Fruit fly (Drosophila melanogaster) whole organism, embryonic: ENCODE data around the gene Idh3b.

Source experiments
- CG10654 ChIP-seq: fragments of 200-800 bp; sonication (Bioruptor generic); optimal IDR thresholded peaks from 2 replicates; lab custom pipeline; 2016; ENCODE audit warnings: missing biosample characterization, missing genetic modification characterization
- CG11695 ChIP-seq: fragments of 200-800 bp; sonication (Bioruptor generic); IDR thresholded peaks from 3 replicates; pipeline ENCODE4 v1.3.6; 2022; ENCODE audit warnings: missing biosample characterization, missing genetic modification characterization
- CG11696 ChIP-seq: fragments of 200-800 bp; sonication (Bioruptor generic); IDR thresholded peaks from 2 replicates; pipeline ENCODE4 v1.3.6; 2022; ENCODE audit warnings: missing biosample characterization, missing genetic modification characterization
- CG14441 ChIP-seq: fragments of 200-800 bp; sonication (Bioruptor generic); IDR thresholded peaks from 2 replicates; pipeline ENCODE4 v1.3.6; 2022; ENCODE audit warnings: missing biosample characterization, missing genetic modification characterization
- CG15073 ChIP-seq: fragments of 200-800 bp; sonication (Bioruptor generic); optimal IDR thresholded peaks from 2 replicates; lab custom pipeline; 2016; ENCODE audit warnings: missing biosample characterization, missing genetic modification characterization
- CG3281 ChIP-seq: fragments of 200-800 bp; sonication (Bioruptor generic); optimal IDR thresholded peaks from 3 replicates; lab custom pipeline; 2017; ENCODE audit warnings: missing biosample characterization, mild to moderate bottlenecking, missing genetic modification characterization
- CG34422 ChIP-seq: fragments of 200-800 bp; sonication (Bioruptor generic); IDR thresholded peaks from 3 replicates; pipeline ENCODE4 v1.3.6; 2022; ENCODE audit warnings: missing biosample characterization, missing genetic modification characterization
- CG4282 ChIP-seq: fragments of 200-800 bp; sonication (Bioruptor generic); optimal IDR thresholded peaks from 2 replicates; lab custom pipeline; 2016; ENCODE audit warnings: missing biosample characterization, missing genetic modification characterization
- CG4707 ChIP-seq: fragments of 200-800 bp; sonication (Bioruptor generic); optimal IDR thresholded peaks from 2 replicates; lab custom pipeline; 2018; ENCODE audit warnings: missing biosample characterization, mild to moderate bottlenecking, missing genetic modification characterization, moderate library complexity
- CG4730 ChIP-seq: fragments of 200-800 bp; sonication (Bioruptor generic); IDR thresholded peaks from 2 replicates; pipeline ENCODE4 v1.3.6; 2022; ENCODE audit warnings: missing biosample characterization, missing genetic modification characterization
- CG4820 ChIP-seq: fragments of 200-800 bp; sonication (Bioruptor generic); optimal IDR thresholded peaks from 3 replicates; lab custom pipeline; 2016; ENCODE audit warnings: missing biosample characterization, missing genetic modification characterization
- CG5953 ChIP-seq: fragments of 200-800 bp; sonication (Bioruptor generic); IDR thresholded peaks from 2 replicates; pipeline ENCODE4 v1.3.6; 2022; ENCODE audit warnings: missing biosample characterization, missing genetic modification characterization
- CG7745 ChIP-seq: fragments of 200-800 bp; sonication (Bioruptor generic); optimal IDR thresholded peaks from 2 replicates; lab custom pipeline; 2018; ENCODE audit warnings: missing biosample characterization, mild to moderate bottlenecking, missing genetic modification characterization, moderate library complexity
- CG8089 ChIP-seq: fragments of 200-800 bp; sonication (Bioruptor generic); optimal IDR thresholded peaks from 3 replicates; lab custom pipeline; 2016; ENCODE audit warnings: missing biosample characterization, missing genetic modification characterization
- CG8924 ChIP-seq: fragments of 200-800 bp; optimal IDR thresholded peaks from 3 replicates; lab custom pipeline; 2019; ENCODE audit warnings: missing biosample characterization, mild to moderate bottlenecking, missing genetic modification characterization, moderate library complexity
- CG9215 ChIP-seq: fragments of 200-800 bp; sonication (Bioruptor generic); IDR thresholded peaks from 2 replicates; pipeline ENCODE4 v1.3.6; 2022; ENCODE audit warnings: missing biosample characterization, missing genetic modification characterization
- CG9727 ChIP-seq: fragments of 200-800 bp; sonication (Bioruptor generic); optimal IDR thresholded peaks from 3 replicates; lab custom pipeline; 2017; ENCODE audit warnings: missing biosample characterization, mild to moderate bottlenecking, missing genetic modification characterization
- D19A ChIP-seq: fragments of 200-800 bp; optimal IDR thresholded peaks from 3 replicates; lab custom pipeline; 2019; ENCODE audit warnings: missing biosample characterization, mild to moderate bottlenecking, missing genetic modification characterization, moderate library complexity
- Fer3 ChIP-seq: fragments of 200-800 bp; sonication (Bioruptor generic); optimal IDR thresholded peaks from 2 replicates; lab custom pipeline; 2018; ENCODE audit warnings: missing biosample characterization, mild to moderate bottlenecking, missing genetic modification characterization, moderate library complexity
- GATAe ChIP-seq: fragments of 200-800 bp; sonication (Bioruptor generic); conservative IDR thresholded peaks from 2 replicates; pipeline ENCODE4 v1.3.6; 2022; ENCODE audit warnings: missing biosample characterization, missing genetic modification characterization
- H15 ChIP-seq: fragments of 200-800 bp; sonication (Bioruptor generic); IDR thresholded peaks from 3 replicates; pipeline ENCODE4 v1.3.6; 2022; ENCODE audit warnings: missing biosample characterization, missing genetic modification characterization
- HHEX ChIP-seq: fragments of 200-800 bp; sonication (Bioruptor generic); optimal IDR thresholded peaks from 3 replicates; lab custom pipeline; 2017; ENCODE audit warnings: missing biosample characterization, mild to moderate bottlenecking, missing genetic modification characterization, missing genetic modification reagents
- HLH4C ChIP-seq: fragments of 200-800 bp; sonication (Bioruptor generic); IDR thresholded peaks from 3 replicates; pipeline ENCODE4 v1.3.6; 2022; ENCODE audit warnings: missing biosample characterization, missing genetic modification characterization; ENCODE audit not compliant: partially characterized antibody
- HLHmδ ChIP-seq: fragments of 200-800 bp; sonication (Bioruptor generic); optimal IDR thresholded peaks from 2 replicates; lab custom pipeline; 2018; ENCODE audit warnings: missing biosample characterization, mild to moderate bottlenecking, missing genetic modification characterization, moderate library complexity
- Hey ChIP-seq: fragments of 200-800 bp; sonication (Bioruptor generic); optimal IDR thresholded peaks from 3 replicates; lab custom pipeline; 2018; ENCODE audit warnings: missing biosample characterization, mild to moderate bottlenecking, missing genetic modification characterization
- Hr78 ChIP-seq, 2 experiments: fragments of 200-800 bp in 1 of 2; fragments of >200 bp in 1 of 2; sonication (Bioruptor generic) in 1 of 2; optimal IDR thresholded peaks; 2 replicates each; lab custom pipeline; 2017 to 2019; ENCODE audit warnings: missing biosample characterization in 2 of 2, missing genetic modification characterization in 2 of 2, mild to moderate bottlenecking in 1 of 2, moderate library complexity in 1 of 2
- Ravus ChIP-seq: fragments of 200-800 bp; sonication (Bioruptor generic); IDR thresholded peaks from 2 replicates; pipeline ENCODE4 v1.3.6; 2022; ENCODE audit warnings: missing biosample characterization, missing genetic modification characterization
- Side ChIP-seq: fragments of 200-800 bp; sonication (Bioruptor generic); optimal IDR thresholded peaks from 2 replicates; lab custom pipeline; 2016; ENCODE audit warnings: missing biosample characterization, missing genetic modification characterization
- Vsx1 ChIP-seq: fragments of 200-800 bp; sonication (Bioruptor generic); optimal IDR thresholded peaks from 2 replicates; lab custom pipeline; 2017; ENCODE audit warnings: missing biosample characterization, mild to moderate bottlenecking, missing genetic modification characterization, missing genetic modification reagents
- ase ChIP-seq: fragments of 200-800 bp; sonication (Bioruptor generic); IDR thresholded peaks from 3 replicates; pipeline ENCODE4 v1.3.6; 2022; ENCODE audit warnings: missing biosample characterization, missing genetic modification characterization
- ato ChIP-seq: fragments of 200-800 bp; sonication (Bioruptor generic); IDR thresholded peaks from 2 replicates; pipeline ENCODE4 v1.3.6; 2022; ENCODE audit warnings: missing biosample characterization, missing genetic modification characterization; ENCODE audit not compliant: partially characterized antibody
- az2 ChIP-seq: fragments of 200-800 bp; sonication (Bioruptor generic); optimal IDR thresholded peaks from 3 replicates; lab custom pipeline; 2016; ENCODE audit warnings: missing biosample characterization, missing genetic modification characterization
- bsh ChIP-seq, 2 experiments: fragments of 200-800 bp; sonication (Bioruptor generic); optimal IDR thresholded peaks; 2 replicates each; lab custom pipeline; 2017 to 2018; ENCODE audit warnings: mild to moderate bottlenecking in 2 of 2, missing biosample characterization in 2 of 2, missing genetic modification characterization in 2 of 2, moderate library complexity in 1 of 2
- cas ChIP-seq: fragments of 200-800 bp; sonication (Bioruptor generic); IDR thresholded peaks from 2 replicates; pipeline ENCODE4 v1.3.6; 2022; ENCODE audit warnings: missing biosample characterization, missing genetic modification characterization
- chn ChIP-seq: fragments of 200-800 bp; sonication (Bioruptor generic); optimal IDR thresholded peaks from 2 replicates; lab custom pipeline; 2016; ENCODE audit warnings: missing biosample characterization, missing genetic modification characterization
- dan ChIP-seq: fragments of 200-800 bp; sonication (Bioruptor generic); IDR thresholded peaks from 2 replicates; pipeline ENCODE4 v1.3.6; 2022; ENCODE audit warnings: missing biosample characterization, missing genetic modification characterization
- emc ChIP-seq: fragments of 200-800 bp; sonication (Bioruptor generic); optimal IDR thresholded peaks from 2 replicates; lab custom pipeline; 2016; ENCODE audit warnings: missing biosample characterization, missing genetic modification characterization
- fd102C ChIP-seq: fragments of 200-800 bp; sonication (Bioruptor generic); optimal IDR thresholded peaks from 2 replicates; lab custom pipeline; 2018; ENCODE audit warnings: missing biosample characterization, mild to moderate bottlenecking, missing genetic modification characterization, moderate library complexity
- fd3F ChIP-seq: fragments of 200-800 bp; sonication (Bioruptor generic); optimal IDR thresholded peaks from 2 replicates; lab custom pipeline; 2018; ENCODE audit warnings: missing biosample characterization, mild to moderate bottlenecking, missing genetic modification characterization, moderate library complexity
- grau ChIP-seq: fragments of 200-800 bp; optimal IDR thresholded peaks from 3 replicates; lab custom pipeline; 2019; ENCODE audit warnings: missing biosample characterization, mild to moderate bottlenecking, missing genetic modification characterization, moderate library complexity
- gsb ChIP-seq: fragments of 200-800 bp; sonication (Bioruptor generic); IDR thresholded peaks from 2 replicates; pipeline ENCODE4 v1.3.6; 2022; ENCODE audit warnings: missing biosample characterization, missing genetic modification characterization
- hkb ChIP-seq, 2 experiments: fragments of 200-800 bp in 1 of 2; fragments of >200 bp in 1 of 2; sonication (Bioruptor generic) in 1 of 2; IDR thresholded peaks in 1 of 2; optimal IDR thresholded peaks in 1 of 2; 2 replicates each; pipeline versions ENCODE4 v1.3.6 to Lab custom; 2017 to 2022; ENCODE audit warnings: missing biosample characterization in 1 of 2, missing genetic modification characterization in 1 of 2
- lov ChIP-seq, 2 experiments: fragments of 200-800 bp in 1 of 2; fragments of >200 bp in 1 of 2; sonication (Bioruptor generic) in 1 of 2; IDR thresholded peaks in 1 of 2; optimal IDR thresholded peaks in 1 of 2; 2 replicates in 1 of 2; 3 replicates in 1 of 2; pipeline versions ENCODE4 v1.3.6 to Lab custom; 2017 to 2022; ENCODE audit warnings: missing biosample characterization in 1 of 2, missing genetic modification characterization in 1 of 2
- mld ChIP-seq: fragments of 200-800 bp; sonication (Bioruptor generic); IDR thresholded peaks from 3 replicates; pipeline ENCODE4 v1.3.6; 2022; ENCODE audit warnings: missing biosample characterization, missing genetic modification characterization; ENCODE audit not compliant: partially characterized antibody
- pnt ChIP-seq: fragments of 200-800 bp; sonication (Bioruptor generic); optimal IDR thresholded peaks from 3 replicates; lab custom pipeline; 2016; ENCODE audit warnings: missing biosample characterization, missing genetic modification characterization
- sisA ChIP-seq: fragments of 200-800 bp; sonication (Bioruptor generic); IDR thresholded peaks from 2 replicates; pipeline ENCODE4 v1.3.6; 2022; ENCODE audit warnings: missing biosample characterization, missing genetic modification characterization
- sob ChIP-seq: fragments of 200-800 bp; sonication (Bioruptor generic); IDR thresholded peaks from 2 replicates; pipeline ENCODE4 v1.3.6; 2022; ENCODE audit warnings: missing biosample characterization, missing genetic modification characterization
- sqz ChIP-seq: fragments of 200-800 bp; sonication (Bioruptor generic); optimal IDR thresholded peaks from 3 replicates; lab custom pipeline; 2018; ENCODE audit warnings: missing biosample characterization, mild to moderate bottlenecking, missing genetic modification characterization
- tin ChIP-seq: fragments of 200-800 bp; sonication (Bioruptor generic); optimal IDR thresholded peaks from 3 replicates; lab custom pipeline; 2016; ENCODE audit warnings: missing biosample characterization, missing genetic modification characterization
- wor ChIP-seq: fragments of 200-800 bp; sonication (Bioruptor generic); IDR thresholded peaks from 2 replicates; pipeline ENCODE4 v1.3.6; 2022; ENCODE audit warnings: missing biosample characterization, missing genetic modification characterization

Idh3b gene

DNA sequence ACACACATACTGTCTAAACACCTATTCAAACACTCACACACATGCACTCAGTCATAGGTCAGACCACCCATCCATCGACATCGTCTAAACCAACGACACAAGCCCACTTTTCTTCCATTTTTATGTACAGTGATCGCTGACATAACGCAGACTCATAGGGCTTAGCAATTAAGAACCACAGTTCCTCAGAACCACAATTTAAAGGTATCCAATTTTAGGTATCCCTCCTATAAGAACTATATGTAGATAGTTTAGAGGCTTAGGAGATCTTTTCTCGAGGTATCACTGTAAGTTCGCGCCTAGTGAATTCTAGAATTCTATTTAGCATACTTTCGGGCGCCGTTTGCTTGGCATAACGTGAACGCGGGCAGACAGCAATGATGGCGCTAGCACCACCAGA lies 26.3 kb downstream of the Idh3b start (continued):
- TF ChIP-seq CG3281 (no peak), CG8924 (tag; lab: Kevin White, UChicago) (no peak), ase (GFP tag; lab: Robert Waterston, UW) (no peak), cas (GFP tag; lab: Robert Waterston, UW) (no peak), CG9727 (GFP tag; lab: Kevin White, UChicago) (no peak), grau (tag; lab: Kevin White, UChicago) (peak; percentile 68), sob (no peak), Vsx1 (no peak), CG34422 (GFP tag; lab: Robert Waterston, UW) (peak; percentile 29; the same call in 1 of the 3 replicates), sisA (GFP tag; lab: Robert Waterston, UW) (peak; percentile 21; the same call in 1 of the 2 replicates), bsh (GFP tag; optimal IDR thresholded peaks at IDR 0.05; lab: Kevin White, UChicago) (peak in 1 of 2 experiments; percentile 11), CG11695 (GFP tag; lab: Robert Waterston, UW) (no peak; the same call in 2 of the 3 replicates), gsb (GFP tag; lab: Robert Waterston, UW) (no peak), fd102C (GFP tag; lab: Kevin White, UChicago) (no peak), Side (GFP tag; lab: Kevin White, UChicago) (no peak), hkb (optimal IDR thresholded peaks at IDR 0.05; lab: Kevin White, UChicago) (no peak), hkb (GFP tag; IDR thresholded peaks at IDR 0.05; lab: Robert Waterston, UW) (no peak), ato (no peak), CG14441 (GFP tag; lab: Robert Waterston, UW) (no peak), chn (GFP tag; lab: Kevin White, UChicago) (peak; percentile 26), CG4282 (GFP tag; lab: Kevin White, UChicago) (no peak), CG8089 (GFP tag; lab: Kevin White, UChicago) (no peak), GATAe (no peak), dan (GFP tag; lab: Robert Waterston, UW) (no peak), tin (GFP tag; lab: Kevin White, UChicago) (peak; percentile 35), CG15073 (GFP tag; lab: Kevin White, UChicago) (no peak), pnt (GFP tag; lab: Kevin White, UChicago) (no peak), Ravus (GFP tag; lab: Robert Waterston, UW) (no peak), Hey (tag; lab: Kevin White, UChicago) (no peak), HHEX (GFP tag; lab: Kevin White, UChicago) (no peak), lov (optimal IDR thresholded peaks at IDR 0.05; lab: Kevin White, UChicago) (no peak), lov (GFP tag; IDR thresholded peaks at IDR 0.05; lab: Robert Waterston, UW) (0 out of 3 replicates have a peak, but pooled peaks have one; percentile 38), Fer3 (tag; lab: Kevin White, UChicago) (no peak), CG5953 (GFP tag; lab: Robert Waterston, UW) (no peak; the same call in 1 of the 2 replicates), CG4820 (GFP tag; lab: Kevin White, UChicago) (peak; percentile 9), Hr78 (GFP tag; optimal IDR thresholded peaks at IDR 0.05; lab: Kevin White, UChicago) (no peak), HLH4C (GFP tag; lab: Robert Waterston, UW) (no peak), CG4707 (GFP tag; lab: Kevin White, UChicago) (no peak), H15 (GFP tag; lab: Robert Waterston, UW) (peak; percentile 45; the same call in 1 of the 3 replicates), wor (GFP tag; lab: Robert Waterston, UW) (no peak), emc (no peak), az2 (GFP tag; lab: Kevin White, UChicago) (peak; percentile 32), CG10654 (GFP tag; lab: Kevin White, UChicago) (peak; percentile 27), CG4730 (GFP tag; lab: Robert Waterston, UW) (peak; percentile 43), HLHmδ (no peak), CG11696 (GFP tag; lab: Robert Waterston, UW) (0 out of 2 replicates have a peak, but pooled peaks have one; percentile 23), CG9215 (peak; percentile 34; the same call in 1 of the 2 replicates), fd3F (peak; percentile 18), sqz (GFP tag; lab: Kevin White, UChicago) (no peak), CG7745 (tag; lab: Kevin White, UChicago) (no peak), mld (no peak), D19A (tag; lab: Kevin White, UChicago) (no peak)
